Worm (Caenorhabditis elegans): ENCODE data around the gene K12B6.9.

DNA sequence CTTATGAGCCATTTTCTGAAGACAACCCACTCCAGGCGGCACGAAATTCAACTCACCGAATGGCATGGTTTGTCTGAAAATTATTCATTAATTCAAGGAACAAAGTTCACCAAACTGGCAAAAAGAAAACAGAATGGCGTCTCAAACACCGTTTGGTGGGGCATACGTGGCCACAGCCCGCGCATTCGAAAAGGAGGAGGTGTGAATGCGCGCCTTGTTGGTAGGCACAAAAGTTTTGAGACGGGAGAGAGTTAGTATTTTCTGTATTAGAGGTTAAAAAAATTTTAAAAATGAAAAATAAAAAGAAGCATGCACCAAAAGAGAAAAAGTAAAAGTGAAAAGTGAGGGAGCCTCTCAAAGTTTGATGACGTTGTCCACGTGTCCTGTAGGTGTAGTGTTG lies 19.5 kb upstream of the K12B6.9 start:
- no peak for TF ChIP-seq ref-1 (GFP tag; conservative IDR thresholded peaks at IDR 0.05)
- no peak for TF ChIP-seq T22C8.4 (GFP tag; IDR thresholded peaks at IDR 0.05)
- TF ChIP-seq med-1 (GFP tag; optimal IDR thresholded peaks at IDR 0.05; ENCODE audit: insufficient read depth), result no peak
- TF ChIP-seq tab-1 (GFP tag; IDR thresholded peaks at IDR 0.05), result no peak
- no peak for TF ChIP-seq flt-1 (GFP tag; IDR thresholded peaks at IDR 0.05)
- TF ChIP-seq klf-2 (GFP tag; conservative IDR thresholded peaks at IDR 0.05), result no peak
